Worm (Caenorhabditis elegans) whole organism, young adult: ENCODE results near the gene aat-4.

Experiments used
- aptf-3 ChIP-seq: fragments of 200-800 bp; sonication (Bioruptor generic); IDR thresholded peaks from 2 replicates; pipeline ENCODE4 v1.3.6; 2022; ENCODE audit warnings: missing genetic modification characterization, missing compliant biosample characterization
- ets-4 ChIP-seq: fragments of 200-800 bp; sonication (Bioruptor generic); optimal IDR thresholded peaks from 2 replicates; lab custom pipeline; 2018; ENCODE audit warnings: mild to moderate bottlenecking, missing genetic modification characterization, missing compliant biosample characterization

DNA sequence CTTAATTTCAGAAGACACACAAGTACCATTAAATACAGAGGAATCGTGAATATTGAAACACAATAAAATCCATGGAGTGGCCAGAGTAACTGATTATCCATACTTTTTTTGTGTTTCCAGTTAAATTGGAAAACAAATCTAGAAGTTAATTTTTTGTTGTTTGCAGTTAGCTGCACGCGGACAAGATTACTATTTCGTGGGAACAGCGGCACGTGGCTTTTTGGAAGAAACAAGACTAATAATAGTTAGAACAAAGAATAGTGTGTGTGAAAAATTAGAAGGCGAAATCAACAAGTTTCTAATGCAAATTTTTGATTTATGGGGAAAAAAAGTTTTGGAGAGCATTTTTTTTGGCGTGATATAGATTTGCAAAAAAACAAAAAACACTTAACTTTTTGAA lies 9.0 kb downstream of the aat-4 start, which contains the start of gene srv-29:
- TF ChIP-seq aptf-3 (GFP tag; lab: Robert Waterston, UW) = no peak
- no peak for TF ChIP-seq ets-4
